Worm (Caenorhabditis elegans): ENCODE data around the gene F49E8.6.

DNA sequence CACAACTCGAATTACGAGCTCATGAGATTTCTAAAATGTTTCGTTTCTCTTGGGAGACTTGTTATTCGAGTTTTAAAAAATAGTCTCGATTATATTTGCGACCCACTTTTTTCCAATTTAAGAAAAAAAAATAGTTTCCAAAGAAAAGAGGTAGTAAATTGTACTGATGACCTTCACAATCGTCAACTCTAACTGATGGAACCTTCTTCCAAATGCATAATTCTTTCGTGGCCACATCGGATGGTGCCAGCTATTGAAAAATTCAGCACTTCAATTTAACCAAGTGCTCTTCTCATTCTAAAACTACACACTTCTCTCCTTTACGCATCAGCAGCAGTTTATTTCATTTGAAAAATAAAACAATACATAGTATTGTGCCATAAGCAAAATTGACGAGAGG is 10.8 kb downstream of the F49E8.6 start:
- TF ChIP-seq tbx-9 (tag; optimal IDR thresholded peaks at IDR 0.05; ENCODE audit: borderline replicate concordance) (no peak), hsf-1 (GFP tag; IDR thresholded peaks at IDR 0.05) (no peak)

All from whole organism, young adult.